Worm (Caenorhabditis elegans): ENCODE results near the gene R13D7.2.

The R13D7.2 gene

ce11 chrV:7436911-7437310 is 27.2 kb downstream of the R13D7.2 start (continued):
- peak; percentile 81 for TF ChIP-seq nhr-25 (tag; optimal IDR thresholded peaks at IDR 0.05)
- no peak for TF ChIP-seq Y55F3AM.14 (GFP tag; optimal IDR thresholded peaks at IDR 0.05)
- no peak for TF ChIP-seq nhr-12 (tag; optimal IDR thresholded peaks at IDR 0.05)
- TF ChIP-seq mbf-1 (tag; optimal IDR thresholded peaks at IDR 0.05): no peak
- TF ChIP-seq mab-5 (tag; optimal IDR thresholded peaks at IDR 0.05): no peak
- TF ChIP-seq egl-27 (tag; optimal IDR thresholded peaks at IDR 0.05): no peak
- peak; percentile 26 for TF ChIP-seq gmeb-1 (tag; optimal IDR thresholded peaks at IDR 0.05)
- TF ChIP-seq dmd-4 (tag; optimal IDR thresholded peaks at IDR 0.05): no peak
- TF ChIP-seq skn-1 (tag; optimal IDR thresholded peaks at IDR 0.05): no peak

- TF ChIP-seq ceh-82 (tag; optimal IDR thresholded peaks at IDR 0.05) (no peak), sem-4 (tag; optimal IDR thresholded peaks at IDR 0.05) (peak; percentile 62), ama-1 (optimal IDR thresholded peaks at IDR 0.05) (peak; percentile 51), lsy-2 (tag; optimal IDR thresholded peaks at IDR 0.05) (peak in 1 of 2 experiments; percentile 34), F13H6.1 (tag; optimal IDR thresholded peaks at IDR 0.05) (peak; percentile 1), nhr-10 (tag; optimal IDR thresholded peaks at IDR 0.05) (no peak), unc-55 (GFP tag; optimal IDR thresholded peaks at IDR 0.05) (peak; percentile 70), unc-62 (GFP tag; optimal IDR thresholded peaks at IDR 0.05) (no peak), nhr-129 (tag; optimal IDR thresholded peaks at IDR 0.05) (peak; percentile 18), mdl-1 (tag; optimal IDR thresholded peaks at IDR 0.05) (peak in 1 of 2 experiments; percentile 43), lin-39 (tag; optimal IDR thresholded peaks at IDR 0.05) (no peak), C34F6.9 (tag; optimal IDR thresholded peaks at IDR 0.05) (peak; percentile 65), Y55F3AM.14 (GFP tag; optimal IDR thresholded peaks at IDR 0.05) (peak; percentile 52)
Measured at ce11 chrV:7437538-7437937, 27.8 kb downstream of the R13D7.2 start, which contains the start of gene F25E5.9. Gene F25E5.9 (minus strand): TSS chrV:7437919.

- TF ChIP-seq dmd-4 (tag; optimal IDR thresholded peaks at IDR 0.05): no peak
- TF ChIP-seq aly-2 (tag; optimal IDR thresholded peaks at IDR 0.05): no peak
- TF ChIP-seq mbf-1 (tag; optimal IDR thresholded peaks at IDR 0.05): no peak
- TF ChIP-seq skn-1 (tag; optimal IDR thresholded peaks at IDR 0.05): no peak
- TF ChIP-seq fos-1 (tag; optimal IDR thresholded peaks at IDR 0.05): no peak
- TF ChIP-seq ztf-1 (GFP tag; conservative IDR thresholded peaks at IDR 0.05): no peak
- no peak for TF ChIP-seq lsy-2 (tag; optimal IDR thresholded peaks at IDR 0.05)
- TF ChIP-seq sma-3 (GFP tag; optimal IDR thresholded peaks at IDR 0.05): no peak
- TF ChIP-seq Y55F3AM.14 (GFP tag; optimal IDR thresholded peaks at IDR 0.05): no peak
- no peak for TF ChIP-seq gmeb-1 (tag; optimal IDR thresholded peaks at IDR 0.05)
- no peak for TF ChIP-seq nhr-21 (tag; optimal IDR thresholded peaks at IDR 0.05)
- no peak for TF ChIP-seq unc-62 (GFP tag; optimal IDR thresholded peaks at IDR 0.05)
- no peak for TF ChIP-seq lin-11 (tag; optimal IDR thresholded peaks at IDR 0.05)
- TF ChIP-seq C34F6.9 (tag; optimal IDR thresholded peaks at IDR 0.05): no peak
Measured at ce11 chrV:7437985-7438384, 28.3 kb downstream of the R13D7.2 start, which contains the start of gene F25E5.16. Gene F25E5.16 (plus strand): TSS chrV:7438285.

ce11 chrV:7439807-7440206 is 30.1 kb downstream of the R13D7.2 start, which contains the start of gene try-13:
Gene try-13 (plus strand): TSS chrV:7440107.
- no peak for TF ChIP-seq zag-1 (tag; optimal IDR thresholded peaks at IDR 0.05)
- TF ChIP-seq nhr-11 (tag; optimal IDR thresholded peaks at IDR 0.05): no peak
- no peak for TF ChIP-seq elt-3 (tag; optimal IDR thresholded peaks at IDR 0.05)
- no peak for TF ChIP-seq snpc-4 (tag; optimal IDR thresholded peaks at IDR 0.05)
- TF ChIP-seq ztf-1 (GFP tag; conservative IDR thresholded peaks at IDR 0.05): no peak
- TF ChIP-seq sem-4 (tag; optimal IDR thresholded peaks at IDR 0.05): no peak
- no peak for TF ChIP-seq gmeb-1 (tag; optimal IDR thresholded peaks at IDR 0.05)
- no peak for TF ChIP-seq sma-3 (GFP tag; optimal IDR thresholded peaks at IDR 0.05)
- TF ChIP-seq mbf-1 (tag; optimal IDR thresholded peaks at IDR 0.05): no peak
- no peak for TF ChIP-seq nhr-10 (tag; optimal IDR thresholded peaks at IDR 0.05)
- no peak for TF ChIP-seq nhr-25 (tag; optimal IDR thresholded peaks at IDR 0.05)
- TF ChIP-seq ztf-11 (tag; optimal IDR thresholded peaks at IDR 0.05): no peak
- TF ChIP-seq ceh-82 (tag; optimal IDR thresholded peaks at IDR 0.05): no peak
- no peak for TF ChIP-seq mdl-1 (tag; optimal IDR thresholded peaks at IDR 0.05)
- no peak for TF ChIP-seq Y55F3AM.14 (GFP tag; optimal IDR thresholded peaks at IDR 0.05)
- no peak for TF ChIP-seq ceh-16 (tag; optimal IDR thresholded peaks at IDR 0.05)
- no peak for TF ChIP-seq sma-9 (GFP tag; optimal IDR thresholded peaks at IDR 0.05)
- TF ChIP-seq sma-9 (tag; optimal IDR thresholded peaks at IDR 0.05): no peak
- no peak for TF ChIP-seq skn-1 (tag; optimal IDR thresholded peaks at IDR 0.05)
- no peak for TF ChIP-seq crh-2 (tag; optimal IDR thresholded peaks at IDR 0.05)
- TF ChIP-seq ztf-4 (tag; optimal IDR thresholded peaks at IDR 0.05): no peak
